Worm (Caenorhabditis elegans): ENCODE results near the gene F54C8.7.

The F54C8.7 gene

ce11 chrIII:9453962-9454361 is at the start of gene F54C8.7:
Gene F54C8.7 (minus strand): TSS chrIII:9454062.
- TF ChIP-seq sox-4 (tag; optimal IDR thresholded peaks at IDR 0.05) (no peak), ceh-9 (tag; optimal IDR thresholded peaks at IDR 0.05) (no peak), hlh-8 (tag; optimal IDR thresholded peaks at IDR 0.05) (no peak), ets-4 (tag; optimal IDR thresholded peaks at IDR 0.05) (no peak), ceh-48 (tag; optimal IDR thresholded peaks at IDR 0.05) (no peak), ama-1 (optimal IDR thresholded peaks at IDR 0.05) (no peak), pros-1 (tag; optimal IDR thresholded peaks at IDR 0.05) (no peak), T23F11.4 (GFP tag; optimal IDR thresholded peaks at IDR 0.05) (no peak), gmeb-2 (tag; optimal IDR thresholded peaks at IDR 0.05) (no peak), tbx-7 (tag; optimal IDR thresholded peaks at IDR 0.05) (no peak), dve-1 (tag; optimal IDR thresholded peaks at IDR 0.05) (no peak), lim-6 (tag; optimal IDR thresholded peaks at IDR 0.05) (no peak), odd-2 (tag; optimal IDR thresholded peaks at IDR 0.05) (no peak), elt-2 (tag; optimal IDR thresholded peaks at IDR 0.05) (no peak), dmd-4 (tag; optimal IDR thresholded peaks at IDR 0.05; ENCODE audit: borderline replicate concordance) (no peak)

ce11 chrIII:9502155-9502714 is 48.4 kb upstream of the F54C8.7 start:
- TF ChIP-seq nhr-11 (tag; optimal IDR thresholded peaks at IDR 0.05) (no peak), pha-4 (tag; optimal IDR thresholded peaks at IDR 0.05) (no peak), rnt-1 (tag; optimal IDR thresholded peaks at IDR 0.05) (no peak), elt-2 (tag; optimal IDR thresholded peaks at IDR 0.05) (no peak), lin-11 (tag; optimal IDR thresholded peaks at IDR 0.05) (no peak), ets-4 (tag; optimal IDR thresholded peaks at IDR 0.05) (no peak), sox-2 (GFP tag; IDR thresholded peaks at IDR 0.05) (no peak), hlh-8 (tag; optimal IDR thresholded peaks at IDR 0.05) (no peak), ceh-9 (tag; optimal IDR thresholded peaks at IDR 0.05) (no peak), pqm-1 (tag; optimal IDR thresholded peaks at IDR 0.05) (no peak), ceh-2 (tag; optimal IDR thresholded peaks at IDR 0.05) (no peak), K02D7.2 (tag; optimal IDR thresholded peaks at IDR 0.05) (no peak), dve-1 (tag; optimal IDR thresholded peaks at IDR 0.05) (no peak), ahr-1 (tag; optimal IDR thresholded peaks at IDR 0.05) (no peak), mec-3 (tag; optimal IDR thresholded peaks at IDR 0.05; ENCODE audit: borderline replicate concordance) (no peak), ceh-22 (tag; optimal IDR thresholded peaks at IDR 0.05) (no peak)

ce11 chrIII:9501072-9501471 is 47.2 kb upstream of the F54C8.7 start:
- TF ChIP-seq ahr-1 (tag; optimal IDR thresholded peaks at IDR 0.05) (no peak), ceh-34 (tag; optimal IDR thresholded peaks at IDR 0.05) (no peak), che-1 (tag; optimal IDR thresholded peaks at IDR 0.05) (no peak), ceh-24 (tag; optimal IDR thresholded peaks at IDR 0.05) (no peak), elt-2 (tag; optimal IDR thresholded peaks at IDR 0.05) (no peak), T23F11.4 (GFP tag; optimal IDR thresholded peaks at IDR 0.05) (no peak), ceh-14 (tag; optimal IDR thresholded peaks at IDR 0.05) (no peak), nhr-232 (tag; optimal IDR thresholded peaks at IDR 0.05) (no peak), nhr-11 (tag; optimal IDR thresholded peaks at IDR 0.05) (no peak), ceh-19 (GFP tag; optimal IDR thresholded peaks at IDR 0.05) (no peak), dmd-4 (tag; optimal IDR thresholded peaks at IDR 0.05; ENCODE audit: borderline replicate concordance) (no peak), pag-3 (tag; optimal IDR thresholded peaks at IDR 0.05; ENCODE audit: borderline replicate concordance) (no peak), elt-4 (tag; optimal IDR thresholded peaks at IDR 0.05) (no peak), eyg-1 (tag; optimal IDR thresholded peaks at IDR 0.05) (no peak), pha-2 (tag; optimal IDR thresholded peaks at IDR 0.05) (no peak), lin-11 (tag; optimal IDR thresholded peaks at IDR 0.05) (no peak)

ce11 chrIII:9500267-9500666 is 46.4 kb upstream of the F54C8.7 start, which contains the start of gene sod-4:
Gene sod-4 (minus strand): TSS chrIII:9500375.
- TF ChIP-seq ceh-22 (tag; optimal IDR thresholded peaks at IDR 0.05) (no peak), K09A11.1 (tag; optimal IDR thresholded peaks at IDR 0.05; ENCODE audit: insufficient read depth) (no peak), gmeb-2 (tag; optimal IDR thresholded peaks at IDR 0.05) (no peak), syd-9 (tag; optimal IDR thresholded peaks at IDR 0.05) (no peak), unc-42 (tag; optimal IDR thresholded peaks at IDR 0.05) (no peak), ceh-14 (tag; optimal IDR thresholded peaks at IDR 0.05) (no peak), mec-3 (tag; optimal IDR thresholded peaks at IDR 0.05; ENCODE audit: borderline replicate concordance) (no peak), ahr-1 (tag; optimal IDR thresholded peaks at IDR 0.05) (no peak), pat-9 (tag; optimal IDR thresholded peaks at IDR 0.05) (no peak), lim-6 (tag; optimal IDR thresholded peaks at IDR 0.05) (no peak), Y22D7AL.16 (tag; optimal IDR thresholded peaks at IDR 0.05) (no peak), ceh-31 (tag; optimal IDR thresholded peaks at IDR 0.05) (no peak), fkh-6 (tag; optimal IDR thresholded peaks at IDR 0.05) (no peak), pha-2 (tag; optimal IDR thresholded peaks at IDR 0.05) (no peak), hlh-6 (tag; optimal IDR thresholded peaks at IDR 0.05) (no peak), ceh-9 (tag; optimal IDR thresholded peaks at IDR 0.05) (no peak)
